Worm (Caenorhabditis elegans) whole organism, mixed stage, embryonic: ENCODE measurements around the gene Y51B9A.6.

Experiments
- blmp-1 ChIP-seq: fragments of 150-350 bp; optimal IDR thresholded peaks from 2 replicates; lab custom pipeline; 2014; ENCODE audit warnings: missing biosample characterization, missing genetic modification characterization
- ces-1 ChIP-seq: fragments of 150-350 bp; optimal IDR thresholded peaks from 2 replicates; lab custom pipeline; 2014; ENCODE audit warnings: missing biosample characterization, missing genetic modification reagents, missing genetic modification characterization
- elt-1 ChIP-seq: sonication (generic microtip); optimal IDR thresholded peaks from 2 replicates; lab custom pipeline; 2017; ENCODE audit warnings: missing genetic modification characterization, mild to moderate bottlenecking, missing compliant biosample characterization, antibody characterized with exemption, moderate library complexity, borderline replicate concordance; ENCODE audit not compliant: insufficient read depth
- lsy-2 ChIP-seq: fragments of 150-350 bp; optimal IDR thresholded peaks from 2 replicates; lab custom pipeline; 2014; ENCODE audit warnings: missing biosample characterization, missing genetic modification characterization
- nhr-237 ChIP-seq: fragments of 150-350 bp; optimal IDR thresholded peaks from 2 replicates; lab custom pipeline; 2014; ENCODE audit warnings: missing biosample characterization, missing genetic modification characterization
- nhr-76 ChIP-seq: sonication (generic microtip); optimal IDR thresholded peaks from 2 replicates; lab custom pipeline; 2017; ENCODE audit warnings: missing biosample characterization, missing genetic modification characterization
- pha-4 ChIP-seq: fragments of 150-350 bp; optimal IDR thresholded peaks from 2 replicates; lab custom pipeline; 2018; ENCODE audit warnings: missing biosample characterization, missing genetic modification reagents, missing genetic modification characterization
- unc-62 ChIP-seq: fragments of 150-350 bp; optimal IDR thresholded peaks from 2 replicates; lab custom pipeline; 2014; ENCODE audit warnings: missing biosample characterization, missing genetic modification reagents, missing genetic modification characterization
- ztf-11 ChIP-seq: fragments of 150-350 bp; optimal IDR thresholded peaks from 2 replicates; lab custom pipeline; 2014; ENCODE audit warnings: missing biosample characterization, missing genetic modification characterization

DNA sequence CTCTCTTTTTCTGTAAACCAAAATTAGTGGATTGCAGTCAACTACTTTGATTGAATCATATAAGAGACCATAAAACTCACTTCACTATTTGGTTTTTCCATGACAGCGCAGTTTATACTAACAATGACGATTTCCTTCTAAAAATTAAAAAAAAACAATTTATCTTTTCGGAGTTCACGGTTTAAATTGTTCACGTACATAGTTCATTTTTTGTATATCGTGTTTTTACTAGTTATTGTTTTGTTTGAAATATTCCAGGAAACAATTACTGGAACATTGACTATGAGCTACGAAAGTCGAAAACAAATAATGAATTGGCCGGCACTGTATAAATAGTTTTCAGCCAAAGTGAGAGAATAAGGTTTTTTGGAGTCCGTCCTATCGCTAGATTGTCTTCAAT is 10.3 kb downstream of the Y51B9A.6 start, which contains the start of gene lido-17:
- TF ChIP-seq nhr-237 (tag; lab: Kevin White, UChicago) (no peak), nhr-76 (tag; lab: Kevin White, UChicago) (no peak), blmp-1 (no peak), ztf-11 (tag; lab: Kevin White, UChicago) (no peak), elt-1 (tag; lab: Kevin White, UChicago) (no peak), lsy-2 (no peak), unc-62 (no peak), ces-1 (GFP tag; lab: Kevin White, UChicago) (no peak), pha-4 (tag; lab: Kevin White, UChicago) (no peak)
